Worm (Caenorhabditis elegans) whole organism, young adult: ENCODE measurements around the gene saps-1.

Experiments used
- B0019.2 ChIP-seq: fragments of 200-800 bp; sonication (Bioruptor generic); conservative IDR thresholded peaks from 2 replicates; pipeline ENCODE4 v1.3.6; 2022; ENCODE audit warnings: missing genetic modification reagents, missing genetic modification characterization, missing compliant biosample characterization
- F22D6.2 ChIP-seq: sonication (generic microtip); optimal IDR thresholded peaks from 2 replicates; lab custom pipeline; 2016; ENCODE audit warnings: mild to moderate bottlenecking, missing genetic modification characterization, missing compliant biosample characterization
- F52B5.7 ChIP-seq: sonication (generic microtip); optimal IDR thresholded peaks from 2 replicates; lab custom pipeline; 2016; ENCODE audit warnings: mild to moderate bottlenecking, missing genetic modification characterization, missing compliant biosample characterization
- K11D2.4 ChIP-seq: fragments of 200-800 bp; sonication (Bioruptor generic); IDR thresholded peaks from 2 replicates; pipeline ENCODE4 v1.3.6; 2022; ENCODE audit warnings: missing genetic modification reagents, missing genetic modification characterization, missing compliant biosample characterization
- K12H6.12 ChIP-seq: fragments of 200-800 bp; sonication (Bioruptor generic); optimal IDR thresholded peaks from 2 replicates; lab custom pipeline; 2018; ENCODE audit warnings: mild to moderate bottlenecking, missing genetic modification characterization, missing compliant biosample characterization
- Y53G8AR.9 ChIP-seq: fragments of 200-800 bp; sonication (Bioruptor generic); conservative IDR thresholded peaks from 2 replicates; pipeline ENCODE4 v1.3.6; 2022; ENCODE audit warnings: missing genetic modification reagents, missing genetic modification characterization, missing compliant biosample characterization
- akir-1 ChIP-seq: fragments of 200-800 bp; sonication (Bioruptor generic); optimal IDR thresholded peaks from 2 replicates; lab custom pipeline; 2018; ENCODE audit warnings: mild to moderate bottlenecking, missing genetic modification characterization, moderate library complexity, missing compliant biosample characterization
- aptf-2 ChIP-seq: fragments of 200-800 bp; sonication (Bioruptor generic); conservative IDR thresholded peaks from 2 replicates; pipeline ENCODE4 v1.3.6; 2022; ENCODE audit warnings: missing genetic modification reagents, missing genetic modification characterization, missing compliant biosample characterization
- attf-3 ChIP-seq: fragments of 200-800 bp; sonication (Bioruptor generic); conservative IDR thresholded peaks from 2 replicates; pipeline ENCODE4 v1.3.6; 2022; ENCODE audit warnings: missing genetic modification reagents, missing genetic modification characterization, missing compliant biosample characterization
- attf-5 ChIP-seq: fragments of 200-800 bp; sonication (Bioruptor generic); optimal IDR thresholded peaks from 2 replicates; lab custom pipeline; 2018; ENCODE audit warnings: mild to moderate bottlenecking, missing genetic modification characterization, missing compliant biosample characterization
- ccch-3 ChIP-seq: fragments of 200-800 bp; sonication (Bioruptor generic); optimal IDR thresholded peaks from 2 replicates; lab custom pipeline; 2018; ENCODE audit warnings: mild to moderate bottlenecking, missing genetic modification characterization, missing compliant biosample characterization
- cebp-2 ChIP-seq: fragments of 200-800 bp; sonication (Bioruptor generic); IDR thresholded peaks from 2 replicates; pipeline ENCODE4 v1.3.6; 2022; ENCODE audit warnings: missing genetic modification characterization, missing compliant biosample characterization
- ceh-58 ChIP-seq: fragments of 200-800 bp; sonication (Bioruptor generic); IDR thresholded peaks from 2 replicates; pipeline ENCODE4 v1.3.6; 2022; ENCODE audit warnings: missing genetic modification characterization, missing compliant biosample characterization
- ceh-91 ChIP-seq: fragments of 200-800 bp; sonication (Bioruptor generic); IDR thresholded peaks from 2 replicates; pipeline ENCODE4 v1.3.6; 2022; ENCODE audit warnings: missing genetic modification reagents, missing genetic modification characterization, missing compliant biosample characterization
- chd-7 ChIP-seq: sonication (generic microtip); optimal IDR thresholded peaks from 2 replicates; lab custom pipeline; 2016; ENCODE audit warnings: mild to moderate bottlenecking, missing genetic modification characterization, moderate library complexity, missing compliant biosample characterization
- die-1 ChIP-seq: sonication (generic microtip); optimal IDR thresholded peaks from 2 replicates; lab custom pipeline; 2016; ENCODE audit warnings: missing genotype, mild to moderate bottlenecking, missing genetic modification characterization, missing compliant biosample characterization
- dox-1 ChIP-seq: fragments of 200-800 bp; sonication (Bioruptor generic); IDR thresholded peaks from 2 replicates; pipeline ENCODE4 v1.3.6; 2022; ENCODE audit warnings: missing genetic modification reagents, missing genetic modification characterization, missing compliant biosample characterization
- dpff-1 ChIP-seq: sonication (generic microtip); optimal IDR thresholded peaks from 2 replicates; lab custom pipeline; 2017; ENCODE audit warnings: mild to moderate bottlenecking, missing genetic modification characterization, missing compliant biosample characterization
- egl-44 ChIP-seq: fragments of 200-800 bp; sonication (Bioruptor generic); IDR thresholded peaks from 2 replicates; pipeline ENCODE4 v1.3.6; 2022; ENCODE audit warnings: missing genetic modification reagents, missing genetic modification characterization, missing compliant biosample characterization
- egrh-3 ChIP-seq: fragments of 200-800 bp; sonication (Bioruptor generic); IDR thresholded peaks from 2 replicates; pipeline ENCODE4 v1.3.6; 2022; ENCODE audit warnings: missing genetic modification reagents, missing genetic modification characterization, missing compliant biosample characterization
- fkh-3 ChIP-seq: sonication (generic microtip); optimal IDR thresholded peaks from 2 replicates; lab custom pipeline; 2016; ENCODE audit warnings: mild to moderate bottlenecking, missing genetic modification characterization, missing compliant biosample characterization
- gei-17 ChIP-seq: fragments of 200-800 bp; sonication (Bioruptor generic); optimal IDR thresholded peaks from 2 replicates; lab custom pipeline; 2018; ENCODE audit warnings: mild to moderate bottlenecking, missing genetic modification characterization, missing compliant biosample characterization
- hlh-26 ChIP-seq: fragments of 200-800 bp; sonication (Bioruptor generic); conservative IDR thresholded peaks from 2 replicates; pipeline ENCODE4 v1.3.6; 2022; ENCODE audit warnings: missing genetic modification reagents, missing genetic modification characterization, missing compliant biosample characterization
- hmg-1.2 ChIP-seq: fragments of 200-800 bp; sonication (Bioruptor generic); IDR thresholded peaks from 2 replicates; pipeline ENCODE4 v1.3.6; 2022; ENCODE audit warnings: missing genetic modification reagents, missing genetic modification characterization, missing compliant biosample characterization
- hmg-20 ChIP-seq: fragments of 200-800 bp; sonication (Bioruptor generic); IDR thresholded peaks from 2 replicates; pipeline ENCODE4 v1.3.6; 2022; ENCODE audit warnings: missing genetic modification reagents, missing genetic modification characterization, missing compliant biosample characterization
- lag-1 ChIP-seq: fragments of 200-800 bp; sonication (Bioruptor generic); IDR thresholded peaks from 2 replicates; pipeline ENCODE4 v1.3.6; 2022; ENCODE audit warnings: missing genetic modification reagents, missing genetic modification characterization, missing compliant biosample characterization
- lin-26 ChIP-seq: fragments of 200-800 bp; sonication (Bioruptor generic); IDR thresholded peaks from 2 replicates; pipeline ENCODE4 v1.3.6; 2022; ENCODE audit warnings: missing genetic modification reagents, missing genetic modification characterization, missing compliant biosample characterization
- lin-35 ChIP-seq, 3 experiments: fragments of 150-350 bp in 2 of 3; sonication (generic microtip) in 1 of 3; optimal IDR thresholded peaks; 2 replicates each; lab custom pipeline; 2014 to 2018; ENCODE audit warnings: missing biosample characterization in 3 of 3, missing genetic modification characterization in 3 of 3, missing genetic modification reagents in 3 of 3
- lsy-27 ChIP-seq: sonication (generic microtip); optimal IDR thresholded peaks from 2 replicates; lab custom pipeline; 2017; ENCODE audit warnings: missing genetic modification characterization, mild to moderate bottlenecking, missing compliant biosample characterization, antibody characterized with exemption, missing genotype, borderline replicate concordance; ENCODE audit not compliant: insufficient read depth
- madf-10 ChIP-seq: sonication (generic microtip); optimal IDR thresholded peaks from 2 replicates; lab custom pipeline; 2016; ENCODE audit warnings: mild to moderate bottlenecking, missing genetic modification characterization, missing compliant biosample characterization
- madf-6 ChIP-seq: fragments of 200-800 bp; sonication (Bioruptor generic); IDR thresholded peaks from 2 replicates; pipeline ENCODE4 v1.3.6; 2022; ENCODE audit warnings: missing genetic modification reagents, missing genetic modification characterization, missing compliant biosample characterization
- mes-4 ChIP-seq: sonication (generic microtip); optimal IDR thresholded peaks from 2 replicates; lab custom pipeline; 2016; ENCODE audit warnings: missing genotype, missing genetic modification characterization, missing compliant biosample characterization
- mxl-1 ChIP-seq: sonication (generic microtip); optimal IDR thresholded peaks from 2 replicates; lab custom pipeline; 2016; ENCODE audit warnings: missing genetic modification characterization, missing compliant biosample characterization
- nfya-1 ChIP-seq: sonication (generic microtip); optimal IDR thresholded peaks from 2 replicates; lab custom pipeline; 2017; ENCODE audit warnings: antibody characterized with exemption, missing compliant biosample characterization, missing genetic modification characterization, borderline replicate concordance; ENCODE audit not compliant: insufficient read depth
- nfyb-1 ChIP-seq: fragments of 200-800 bp; sonication (Bioruptor generic); IDR thresholded peaks from 2 replicates; pipeline ENCODE4 v1.3.6; 2022; ENCODE audit warnings: missing genetic modification reagents, missing genetic modification characterization, missing compliant biosample characterization
- nhr-90 ChIP-seq: sonication (generic microtip); optimal IDR thresholded peaks from 2 replicates; lab custom pipeline; 2016; ENCODE audit warnings: missing genotype, mild to moderate bottlenecking, missing genetic modification characterization, missing compliant biosample characterization
- pbrm-1 ChIP-seq: fragments of 200-800 bp; sonication (Bioruptor generic); IDR thresholded peaks from 2 replicates; pipeline ENCODE4 v1.3.6; 2022; ENCODE audit warnings: missing genetic modification reagents, missing genetic modification characterization, missing compliant biosample characterization
- pha-4 ChIP-seq: fragments of 150-350 bp; sonication (generic microtip); optimal IDR thresholded peaks from 2 replicates; lab custom pipeline; 2014; ENCODE audit warnings: missing biosample characterization, missing genetic modification reagents, missing genetic modification characterization
- repo-1 ChIP-seq: sonication (generic microtip); optimal IDR thresholded peaks from 2 replicates; lab custom pipeline; 2017; ENCODE audit warnings: mild to moderate bottlenecking, missing genetic modification characterization, missing compliant biosample characterization
- sea-2 ChIP-seq: fragments of 200-800 bp; sonication (Bioruptor generic); IDR thresholded peaks from 2 replicates; pipeline ENCODE4 v1.3.6; 2022; ENCODE audit warnings: missing genetic modification characterization, missing compliant biosample characterization
- snpc-4 ChIP-seq, 5 experiments: fragments of 150-350 bp in 1 of 5; sonication (generic microtip) in 4 of 5; optimal IDR thresholded peaks; 2 replicates each; lab custom pipeline; 2014 to 2018; ENCODE audit warnings: missing genetic modification characterization in 5 of 5, missing biosample characterization in 3 of 5, antibody characterized with exemption in 2 of 5, mild to moderate bottlenecking in 2 of 5, missing compliant biosample characterization in 2 of 5, missing genotype in 2 of 5, moderate library complexity in 2 of 5, missing genetic modification reagents in 1 of 5
- somi-1 ChIP-seq: fragments of 200-800 bp; sonication (Bioruptor generic); optimal IDR thresholded peaks from 2 replicates; lab custom pipeline; 2018; ENCODE audit warnings: mild to moderate bottlenecking, missing genetic modification characterization, missing compliant biosample characterization
- unc-130 ChIP-seq: sonication (generic microtip); optimal IDR thresholded peaks from 2 replicates; lab custom pipeline; 2016; ENCODE audit warnings: missing genetic modification reagents, missing genetic modification characterization, missing compliant biosample characterization
- zfh-2 ChIP-seq: fragments of 200-800 bp; sonication (Bioruptor generic); conservative IDR thresholded peaks from 2 replicates; pipeline ENCODE4 v1.3.6; 2022; ENCODE audit warnings: missing genetic modification reagents, missing genetic modification characterization, missing compliant biosample characterization
- zim-3 ChIP-seq: sonication (generic microtip); optimal IDR thresholded peaks from 2 replicates; lab custom pipeline; 2017; ENCODE audit warnings: mild to moderate bottlenecking, missing genetic modification characterization, moderate library complexity, missing compliant biosample characterization
- ztf-18 ChIP-seq: sonication (generic microtip); optimal IDR thresholded peaks from 2 replicates; lab custom pipeline; 2016; ENCODE audit warnings: missing genotype, mild to moderate bottlenecking, missing genetic modification characterization, missing compliant biosample characterization
- ztf-3 ChIP-seq: fragments of 200-800 bp; sonication (Bioruptor generic); optimal IDR thresholded peaks from 2 replicates; lab custom pipeline; 2018; ENCODE audit warnings: mild to moderate bottlenecking, missing genetic modification characterization, missing compliant biosample characterization
- ztf-6 ChIP-seq: fragments of 200-800 bp; sonication (Bioruptor generic); IDR thresholded peaks from 2 replicates; pipeline ENCODE4 v1.3.6; 2022; ENCODE audit warnings: missing genetic modification reagents, missing genetic modification characterization, missing compliant biosample characterization

The saps-1 gene

DNA sequence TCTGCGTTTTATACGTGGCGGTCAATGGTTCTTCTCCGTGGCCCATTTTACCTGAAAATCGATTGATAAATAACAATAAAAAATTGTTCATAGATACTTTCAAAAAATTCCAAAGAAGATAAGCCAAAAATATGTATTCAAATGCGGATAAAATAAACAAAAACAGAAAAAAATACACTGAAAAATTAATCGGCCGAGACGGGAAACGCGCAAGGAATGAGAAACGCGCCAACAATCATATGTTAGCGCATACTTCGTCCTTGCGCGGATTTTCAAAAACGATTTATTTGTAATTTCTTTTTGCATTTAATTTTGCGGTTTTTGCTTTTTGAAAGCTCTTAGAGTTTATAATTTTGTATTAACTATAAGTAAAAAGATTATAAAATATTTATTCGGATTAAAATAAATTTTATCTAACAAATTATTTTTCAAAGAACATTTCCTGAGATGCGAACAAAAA is 48.1 kb downstream of the saps-1 start, which contains the start of gene nduf-11:
TSS of gene nduf-11 (minus strand) at position 51 of the 460 bp plus-strand sequence.
- TF ChIP-seq egl-44 (GFP tag; lab: Robert Waterston, UW) (no peak), gei-17 (no peak), dpff-1 (no peak), chd-7 (tag; lab: Kevin White, UChicago) (no peak), somi-1 (GFP tag; lab: Kevin White, UChicago) (no peak), attf-5 (GFP tag; lab: Kevin White, UChicago) (peak; percentile 81), hmg-1.2 (GFP tag; lab: Robert Waterston, UW) (peak; percentile 53), cebp-2 (no peak), fkh-3 (tag; lab: Kevin White, UChicago) (no peak), repo-1 (tag; lab: Kevin White, UChicago) (peak; percentile 60), F22D6.2 (no peak), dox-1 (GFP tag; lab: Robert Waterston, UW) (peak; percentile 61), hmg-20 (0 out of 2 replicates have a peak, but pooled peaks have one; percentile 31), zfh-2 (GFP tag; lab: Robert Waterston, UW) (no peak), lsy-27 (no peak), ztf-18 (tag; lab: Kevin White, UChicago) (peak; percentile 98), egrh-3 (GFP tag; lab: Robert Waterston, UW) (no peak), ztf-3 (GFP tag; lab: Kevin White, UChicago) (no peak), snpc-4 (GFP tag; optimal IDR thresholded peaks at IDR 0.05; lab: Kevin White, UChicago) (no peak), snpc-4 (tag; optimal IDR thresholded peaks at IDR 0.05; lab: Kevin White, UChicago) (peak; percentile 32 to 70 (median 51)), madf-10 (tag; lab: Kevin White, UChicago) (peak; percentile 30), aptf-2 (GFP tag; lab: Robert Waterston, UW) (no peak), attf-3 (GFP tag; lab: Robert Waterston, UW) (0 out of 2 replicates have a peak, but pooled peaks have one; percentile 43), pbrm-1 (GFP tag; lab: Robert Waterston, UW) (peak; percentile 71; the same call in 1 of the 2 replicates), Y53G8AR.9 (GFP tag; lab: Robert Waterston, UW) (peak; percentile 77), hlh-26 (no peak), F52B5.7 (no peak), mes-4 (no peak), zim-3 (no peak), akir-1 (no peak), ceh-58 (GFP tag; lab: Robert Waterston, UW) (no peak), nhr-90 (tag; lab: Kevin White, UChicago) (no peak), nfyb-1 (peak; percentile 79), mxl-1 (tag; lab: Kevin White, UChicago) (no peak), B0019.2 (GFP tag; lab: Robert Waterston, UW) (no peak), unc-130 (GFP tag; lab: Kevin White, UChicago) (no peak), ztf-6 (GFP tag; lab: Robert Waterston, UW) (no peak), lin-35 (GFP tag; optimal IDR thresholded peaks at IDR 0.05; lab: Kevin White, UChicago) (peak in 2 of 3 experiments; percentile 82 to 91), K11D2.4 (0 out of 2 replicates have a peak, but pooled peaks have one; percentile 44), ceh-91 (peak; percentile 52; the same call in 1 of the 2 replicates), ccch-3 (no peak), K12H6.12 (tag; lab: Kevin White, UChicago) (peak; percentile 5), die-1 (tag; lab: Kevin White, UChicago) (no peak), pha-4 (no peak), lag-1 (GFP tag; lab: Robert Waterston, UW) (no peak), lin-26 (GFP tag; lab: Robert Waterston, UW) (0 out of 2 replicates have a peak, but pooled peaks have one; percentile 10), madf-6 (GFP tag; lab: Robert Waterston, UW) (peak; percentile 80), sea-2 (GFP tag; lab: Robert Waterston, UW) (no peak), nfya-1 (tag; lab: Kevin White, UChicago) (no peak)
